Fruit fly (Drosophila melanogaster) whole organism, embryonic: ENCODE data around the gene bon.

Experiments
- CG10431 ChIP-seq: fragments of 200-800 bp; sonication (Bioruptor generic); optimal IDR thresholded peaks from 3 replicates; lab custom pipeline; 2018; ENCODE audit warnings: missing biosample characterization, mild to moderate bottlenecking, missing genetic modification characterization
- CG17359 ChIP-seq: fragments of 200-800 bp; sonication (Bioruptor generic); optimal IDR thresholded peaks from 3 replicates; lab custom pipeline; 2018; ENCODE audit warnings: missing biosample characterization, mild to moderate bottlenecking, missing genetic modification characterization, moderate library complexity
- Deaf1 ChIP-seq: fragments of 200-800 bp; optimal IDR thresholded peaks from 3 replicates; lab custom pipeline; 2019; ENCODE audit warnings: missing biosample characterization, mild to moderate bottlenecking, missing genetic modification characterization, moderate library complexity
- Fer3 ChIP-seq: fragments of 200-800 bp; sonication (Bioruptor generic); optimal IDR thresholded peaks from 2 replicates; lab custom pipeline; 2018; ENCODE audit warnings: missing biosample characterization, mild to moderate bottlenecking, missing genetic modification characterization, moderate library complexity
- mld ChIP-seq: fragments of 200-800 bp; sonication (Bioruptor generic); IDR thresholded peaks from 3 replicates; pipeline ENCODE4 v1.3.6; 2022; ENCODE audit warnings: missing biosample characterization, missing genetic modification characterization; ENCODE audit not compliant: partially characterized antibody

DNA sequence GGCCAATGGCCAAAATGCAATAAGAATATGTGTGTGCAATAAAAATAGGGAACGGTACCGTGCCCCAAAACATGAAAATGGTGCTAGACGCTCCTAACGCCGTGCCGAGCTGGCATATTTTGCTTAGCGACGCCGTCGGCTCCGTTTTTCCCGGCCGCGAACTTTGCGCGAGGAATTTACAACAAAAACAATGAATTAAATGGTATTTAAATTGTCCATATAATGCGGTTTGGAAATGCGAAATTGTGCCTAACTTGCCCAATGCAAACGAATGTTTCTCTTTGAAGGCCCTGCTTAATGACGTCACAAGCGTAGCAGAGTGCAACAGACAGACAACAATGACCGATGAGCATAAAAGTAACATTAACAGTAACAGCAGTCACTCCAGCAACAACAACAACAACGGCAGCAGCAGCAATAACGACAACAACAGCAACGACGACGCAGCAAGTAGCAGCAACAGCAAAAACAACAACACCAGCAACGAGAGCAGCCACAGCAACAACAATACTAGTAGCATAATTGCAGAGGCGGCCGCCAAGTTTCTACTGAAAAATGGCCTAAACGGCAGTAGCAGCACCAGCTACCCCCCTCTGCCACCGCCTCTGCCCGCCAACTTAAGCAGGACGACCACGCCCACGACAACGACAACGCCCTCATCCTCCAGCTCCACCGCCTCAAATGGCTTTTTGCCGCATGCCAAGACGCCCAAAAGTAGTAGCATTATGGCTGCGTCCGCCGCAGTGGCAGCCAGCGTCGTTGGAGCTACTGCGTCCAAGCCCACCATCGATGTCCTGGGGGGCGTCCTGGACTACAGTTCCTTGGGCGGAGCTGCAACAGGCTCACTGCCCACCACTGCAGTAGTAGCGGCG lies 29.6 kb downstream of the bon start:
- no peak for TF ChIP-seq Fer3
- no peak for TF ChIP-seq mld (GFP tag; lab: Robert Waterston, UW)
- TF ChIP-seq CG17359 (tag; lab: Kevin White, UChicago), result no peak
- TF ChIP-seq Deaf1 (tag; lab: Kevin White, UChicago), result no peak
- no peak for TF ChIP-seq CG10431
